Fruit fly (Drosophila melanogaster): ENCODE measurements around the gene UGP.

Gene UGP

DNA sequence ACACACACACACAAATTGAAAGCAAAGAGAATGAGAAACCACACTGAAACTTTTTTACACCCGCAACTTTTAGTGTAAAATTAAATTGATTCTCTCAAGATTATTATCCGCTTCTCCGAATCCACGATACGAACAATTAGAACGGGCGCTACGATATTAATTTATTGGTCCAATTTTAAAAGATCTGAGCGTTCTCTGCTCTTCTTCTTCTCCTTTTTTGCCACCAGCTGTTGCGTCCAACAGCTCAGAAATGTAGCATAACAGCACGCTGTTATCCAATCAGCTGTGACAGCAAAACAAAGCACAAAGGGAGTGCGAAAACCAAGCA is at the start of gene UGP, which contains the start of gene Svip:
TSS of gene UGP (minus strand) at position 223 of the 328 bp plus-strand sequence.
TSS of gene Svip (plus strand) at position 287 of the 328 bp plus-strand sequence.
- no peak for TF ChIP-seq ttk (optimal IDR thresholded peaks at IDR 0.05)

- TF ChIP-seq Myc (optimal IDR thresholded peaks at IDR 0.05): no peak
- no peak for TF ChIP-seq ttk (optimal IDR thresholded peaks at IDR 0.05)
- no peak for TF ChIP-seq h (optimal IDR thresholded peaks at IDR 0.05)
- no peak for TF ChIP-seq Sin3A (optimal IDR thresholded peaks at IDR 0.05)
- no peak for TF ChIP-seq psq (optimal IDR thresholded peaks at IDR 0.05)
- no peak for TF ChIP-seq insv (optimal IDR thresholded peaks at IDR 0.05)
These were observed 45.8 kb upstream of the UGP start, which contains the start of gene Cpr67B for dm6 chr3L:9404497-9404896. TSS of gene Cpr67B (plus strand) at chr3L:9404797.

DNA sequence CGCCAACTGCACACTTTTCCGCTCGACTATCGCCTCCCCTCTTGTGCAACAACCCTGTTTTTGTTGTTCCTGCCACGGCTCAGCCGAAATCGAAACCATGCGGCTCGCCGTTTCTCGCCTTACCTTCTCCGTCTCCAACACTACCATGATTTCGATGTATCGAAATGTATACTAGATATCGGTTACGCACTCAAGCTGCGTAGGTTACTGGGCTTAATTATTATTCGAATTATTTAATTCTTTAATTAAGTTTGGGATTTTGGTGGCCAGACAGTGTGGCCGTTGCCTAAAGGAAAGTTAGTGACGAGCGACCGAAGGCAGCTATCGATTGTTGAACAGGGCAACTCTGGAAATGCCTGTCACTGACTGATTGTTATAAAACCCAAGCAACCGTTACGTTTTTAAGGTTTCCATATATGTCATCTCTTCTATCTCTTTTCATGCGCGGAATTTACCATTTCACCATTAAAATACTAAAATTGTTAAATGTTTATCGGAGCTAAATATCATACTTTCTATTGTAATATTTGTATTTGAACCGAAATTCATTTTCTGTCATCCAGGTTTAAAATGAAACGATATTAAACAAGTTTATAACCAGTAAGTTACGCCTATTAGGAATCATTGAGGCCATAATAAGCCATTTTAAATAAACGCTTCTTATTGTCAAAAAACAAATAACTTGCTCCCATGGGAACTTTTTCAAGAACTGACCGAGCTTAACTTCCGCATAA is 43.6 kb upstream of the UGP start, which contains the start of gene eIF4E1:
TSS of gene eIF4E1 (minus strand) at position 304 of the 734 bp plus-strand sequence.
- no peak for TF ChIP-seq Myc (optimal IDR thresholded peaks at IDR 0.05)
- no peak for TF ChIP-seq Sin3A (optimal IDR thresholded peaks at IDR 0.05)
- no peak for TF ChIP-seq h (optimal IDR thresholded peaks at IDR 0.05)
- no peak for TF ChIP-seq ttk (optimal IDR thresholded peaks at IDR 0.05)
- no peak for TF ChIP-seq insv (optimal IDR thresholded peaks at IDR 0.05)
- TF ChIP-seq psq (optimal IDR thresholded peaks at IDR 0.05): no peak

DNA sequence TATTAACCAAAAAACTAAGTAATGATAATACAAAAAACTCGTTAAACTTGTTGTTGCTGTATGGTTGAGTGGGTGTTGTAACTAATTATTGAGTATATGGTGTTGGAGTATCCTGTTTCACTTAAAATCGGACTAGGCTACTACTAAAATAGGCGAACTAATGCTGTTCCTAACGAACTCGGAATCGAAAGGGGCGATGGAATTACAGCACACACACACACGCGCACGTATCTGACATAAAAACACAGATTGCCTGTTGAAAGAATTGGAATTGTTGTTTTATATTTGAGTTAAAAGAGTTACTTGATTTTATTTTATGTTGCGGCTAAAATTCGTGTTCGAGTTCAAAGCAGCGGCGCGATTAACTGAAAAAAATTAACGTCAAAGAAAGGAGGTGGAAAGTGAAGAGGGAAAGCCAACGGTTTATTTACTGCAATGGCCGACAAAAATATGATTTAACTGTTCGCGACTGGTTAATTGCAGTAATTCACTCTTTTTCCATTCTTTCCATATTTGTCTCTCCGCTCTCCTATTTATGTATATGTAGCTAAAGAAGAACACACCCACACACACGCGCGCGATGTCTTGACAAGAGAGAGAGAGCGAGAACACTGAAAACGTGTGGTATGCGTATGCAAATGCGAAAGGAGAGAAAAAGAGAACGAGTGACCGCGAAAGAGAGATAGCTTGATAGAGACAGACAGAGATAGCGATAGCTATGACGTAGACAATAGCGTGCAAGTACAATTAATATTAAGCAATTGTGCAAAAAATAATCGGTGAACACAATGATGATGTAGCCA is 42.8 kb upstream of the UGP start:
- TF ChIP-seq Sin3A (optimal IDR thresholded peaks at IDR 0.05) (no peak), insv (optimal IDR thresholded peaks at IDR 0.05) (no peak), ttk (optimal IDR thresholded peaks at IDR 0.05) (no peak), h (optimal IDR thresholded peaks at IDR 0.05) (no peak), psq (optimal IDR thresholded peaks at IDR 0.05) (no peak), Myc (optimal IDR thresholded peaks at IDR 0.05) (no peak)

- TF ChIP-seq Myc (optimal IDR thresholded peaks at IDR 0.05) (no peak), h (optimal IDR thresholded peaks at IDR 0.05) (no peak), psq (optimal IDR thresholded peaks at IDR 0.05) (no peak), insv (optimal IDR thresholded peaks at IDR 0.05) (no peak), ttk (optimal IDR thresholded peaks at IDR 0.05) (no peak), Sin3A (optimal IDR thresholded peaks at IDR 0.05) (no peak)
These were observed 42.1 kb upstream of the UGP start for dm6 chr3L:9400697-9401353.

DNA sequence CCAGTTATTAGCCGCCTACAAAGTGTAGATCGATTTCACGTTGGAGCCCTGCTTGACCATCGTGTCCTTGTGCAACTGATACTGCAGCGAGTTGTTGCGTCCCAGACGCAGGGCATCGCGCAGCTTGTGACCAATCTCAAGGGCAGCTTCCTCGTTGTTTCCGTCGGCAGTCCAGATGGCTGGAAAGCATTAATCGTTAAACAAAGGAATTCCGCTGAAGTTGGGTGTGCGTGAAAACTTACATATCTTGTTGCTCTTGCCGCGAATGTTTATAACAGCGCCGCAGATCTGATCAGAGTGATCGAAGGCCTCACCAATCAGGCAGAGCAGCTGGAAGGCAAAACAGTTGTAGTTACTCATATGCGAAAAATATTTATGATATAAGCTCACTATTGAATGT is 41.1 kb upstream of the UGP start:
- TF ChIP-seq ttk (optimal IDR thresholded peaks at IDR 0.05) (no peak), insv (optimal IDR thresholded peaks at IDR 0.05) (no peak), Myc (optimal IDR thresholded peaks at IDR 0.05) (no peak), h (optimal IDR thresholded peaks at IDR 0.05) (no peak), psq (optimal IDR thresholded peaks at IDR 0.05) (no peak), Sin3A (optimal IDR thresholded peaks at IDR 0.05) (no peak)

- TF ChIP-seq insv (optimal IDR thresholded peaks at IDR 0.05) (no peak), h (optimal IDR thresholded peaks at IDR 0.05) (no peak), Sin3A (optimal IDR thresholded peaks at IDR 0.05) (no peak), psq (optimal IDR thresholded peaks at IDR 0.05) (no peak), Myc (optimal IDR thresholded peaks at IDR 0.05) (no peak), ttk (optimal IDR thresholded peaks at IDR 0.05) (no peak)
These were observed 40.4 kb upstream of the UGP start, which contains the start of gene CG4080 for dm6 chr3L:9399013-9399750. TSS of gene CG4080 (minus strand) at chr3L:9399227.

DNA sequence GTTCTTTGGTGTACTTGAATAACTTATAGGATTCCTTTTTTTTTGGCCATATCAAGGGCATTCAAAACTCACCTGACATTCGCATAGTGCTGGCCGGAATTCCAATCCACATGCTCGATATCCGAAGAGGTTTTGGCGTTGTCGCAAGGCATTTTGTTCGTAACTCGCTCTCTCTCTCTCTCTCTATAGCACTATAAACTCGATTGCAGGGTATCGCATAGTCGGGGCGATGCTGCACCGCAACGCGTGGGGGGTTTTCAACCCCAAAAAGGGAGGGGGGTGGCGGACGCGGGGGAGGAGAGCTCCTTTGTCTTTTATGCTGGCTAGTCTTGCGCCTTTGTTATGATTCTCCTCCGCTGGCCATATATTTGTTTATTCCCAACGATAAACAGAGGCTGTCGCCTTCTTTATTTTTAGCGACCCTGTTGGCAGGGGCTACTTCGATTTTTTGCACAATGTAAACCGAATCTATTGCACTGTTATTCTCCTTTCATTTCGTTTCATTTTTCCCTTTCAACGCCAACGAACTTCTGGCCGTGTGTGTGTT is 39.8 kb upstream of the UGP start:
- TF ChIP-seq Myc (optimal IDR thresholded peaks at IDR 0.05): no peak
- no peak for TF ChIP-seq Sin3A (optimal IDR thresholded peaks at IDR 0.05)
- no peak for TF ChIP-seq h (optimal IDR thresholded peaks at IDR 0.05)
- TF ChIP-seq ttk (optimal IDR thresholded peaks at IDR 0.05): no peak
- TF ChIP-seq psq (optimal IDR thresholded peaks at IDR 0.05): no peak
- TF ChIP-seq insv (optimal IDR thresholded peaks at IDR 0.05): no peak

DNA sequence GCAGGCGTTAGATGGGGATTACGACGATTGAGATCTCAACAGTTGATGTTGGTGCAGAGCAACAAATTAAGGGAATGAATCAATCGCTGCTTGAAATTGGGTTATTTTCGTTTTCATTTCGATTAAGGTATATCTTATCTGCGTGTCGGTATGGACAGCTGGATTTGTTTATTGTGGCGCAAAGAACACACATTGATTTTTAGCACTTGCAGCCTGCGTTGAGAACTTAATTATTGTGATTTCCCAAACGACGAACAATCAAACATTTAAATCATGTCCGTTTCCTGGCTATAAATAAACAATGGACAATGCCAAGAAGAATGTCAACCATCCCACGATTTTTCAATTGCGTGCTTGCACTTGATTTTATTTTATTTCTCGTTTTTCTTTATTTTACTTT is 39.3 kb upstream of the UGP start:
- TF ChIP-seq psq (optimal IDR thresholded peaks at IDR 0.05): no peak
- no peak for TF ChIP-seq insv (optimal IDR thresholded peaks at IDR 0.05)
- no peak for TF ChIP-seq Sin3A (optimal IDR thresholded peaks at IDR 0.05)
- no peak for TF ChIP-seq h (optimal IDR thresholded peaks at IDR 0.05)
- no peak for TF ChIP-seq Myc (optimal IDR thresholded peaks at IDR 0.05)
- TF ChIP-seq ttk (optimal IDR thresholded peaks at IDR 0.05): no peak

DNA sequence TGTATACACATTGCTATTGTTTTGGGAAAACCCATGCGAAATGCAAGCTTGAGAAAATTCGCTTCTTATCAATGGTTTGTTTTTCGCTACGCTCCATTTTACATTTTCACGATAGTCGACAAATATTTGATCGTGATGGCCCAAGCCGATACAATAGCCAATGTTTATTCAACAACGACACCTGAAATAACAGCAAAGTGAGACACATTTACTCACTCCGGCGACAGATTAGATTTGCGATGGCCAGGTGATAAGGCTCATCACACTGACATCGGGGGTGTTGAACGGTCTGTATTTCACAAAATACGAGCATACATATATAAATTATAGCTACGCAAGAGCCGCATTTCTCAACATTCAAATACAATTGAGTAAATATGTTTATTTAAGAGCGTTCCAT is 38.4 kb upstream of the UGP start:
- TF ChIP-seq Myc (optimal IDR thresholded peaks at IDR 0.05) (no peak), h (optimal IDR thresholded peaks at IDR 0.05) (no peak), insv (optimal IDR thresholded peaks at IDR 0.05) (no peak)

DNA sequence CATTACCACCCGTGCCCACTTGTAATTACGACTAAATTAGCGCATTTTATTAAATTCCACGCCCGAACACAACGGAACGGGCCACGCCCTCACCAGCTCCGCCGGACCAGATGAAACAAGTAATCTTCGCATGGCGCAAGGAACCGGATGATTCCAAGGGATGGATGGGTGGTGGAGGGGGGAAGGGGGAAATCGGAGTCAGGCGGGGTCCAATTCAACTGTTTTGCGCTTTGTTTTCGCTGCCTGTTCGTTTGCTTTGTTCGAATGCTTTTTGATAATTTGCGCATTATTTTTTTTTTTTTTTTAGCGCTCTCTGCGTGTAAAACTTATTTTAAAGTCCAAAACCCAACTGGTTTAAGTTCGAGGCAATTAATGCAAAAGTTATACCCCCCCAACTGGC is 38.0 kb upstream of the UGP start:
- TF ChIP-seq insv (optimal IDR thresholded peaks at IDR 0.05): no peak
- TF ChIP-seq Sin3A (optimal IDR thresholded peaks at IDR 0.05): no peak
- no peak for TF ChIP-seq Myc (optimal IDR thresholded peaks at IDR 0.05)
- no peak for TF ChIP-seq ttk (optimal IDR thresholded peaks at IDR 0.05)
- TF ChIP-seq h (optimal IDR thresholded peaks at IDR 0.05): no peak
- TF ChIP-seq psq (optimal IDR thresholded peaks at IDR 0.05): no peak

Data from Kc167 (cell line).